Fruit fly (Drosophila melanogaster) whole organism, larva: Measurements from ENCODE around the gene CG32095.

ENCODE experiments used
- noc ChIP-seq: fragments of 200-800 bp; sonication (Bioruptor generic); optimal IDR thresholded peaks from 3 replicates; lab custom pipeline; 2019; ENCODE audit warnings: missing biosample characterization, mild to moderate bottlenecking, missing genetic modification characterization, moderate library complexity

CG32095 gene

DNA sequence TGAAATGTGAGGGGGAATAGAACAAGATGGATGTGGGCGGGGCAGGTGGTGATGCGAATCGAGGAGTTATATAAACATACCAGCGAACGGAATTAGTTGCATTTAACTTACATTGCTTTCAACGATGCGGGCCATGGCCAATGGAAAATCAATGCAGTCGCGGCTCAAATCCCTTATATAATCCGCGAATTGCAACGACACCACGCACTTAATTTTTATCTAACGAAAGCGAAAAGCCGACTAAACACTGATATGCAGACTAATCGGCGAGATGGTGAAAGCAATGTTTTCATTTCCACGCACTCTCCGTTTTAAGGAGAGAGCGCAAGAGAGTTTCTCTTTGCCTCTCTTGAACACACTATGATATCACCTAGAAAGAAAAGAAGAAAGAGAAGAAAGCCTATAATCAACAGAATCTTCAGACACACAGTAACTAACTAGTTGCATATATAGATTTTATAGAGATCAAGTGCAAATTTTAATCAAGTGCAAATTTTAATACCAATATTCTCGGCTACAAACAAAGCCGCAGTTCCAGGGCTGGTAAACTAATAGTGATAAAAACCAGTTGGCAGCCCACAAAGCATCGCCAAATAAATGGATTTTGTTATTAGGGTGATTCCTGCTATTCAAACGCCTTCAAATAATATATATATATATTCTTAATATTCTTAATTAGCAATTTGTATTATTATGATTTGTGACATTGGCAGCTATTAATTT is 3.6 kb downstream of the CG32095 start, which contains the start of the genes CG11597 and CG5946:
Gene CG11597, minus strand, starts transcription at position 553 of the 723 bp plus-strand sequence.
Gene CG5946, minus strand, starts transcription at position 553 of the 723 bp plus-strand sequence.
- no peak for TF ChIP-seq noc (tag; lab: Kevin White, UChicago)

DNA sequence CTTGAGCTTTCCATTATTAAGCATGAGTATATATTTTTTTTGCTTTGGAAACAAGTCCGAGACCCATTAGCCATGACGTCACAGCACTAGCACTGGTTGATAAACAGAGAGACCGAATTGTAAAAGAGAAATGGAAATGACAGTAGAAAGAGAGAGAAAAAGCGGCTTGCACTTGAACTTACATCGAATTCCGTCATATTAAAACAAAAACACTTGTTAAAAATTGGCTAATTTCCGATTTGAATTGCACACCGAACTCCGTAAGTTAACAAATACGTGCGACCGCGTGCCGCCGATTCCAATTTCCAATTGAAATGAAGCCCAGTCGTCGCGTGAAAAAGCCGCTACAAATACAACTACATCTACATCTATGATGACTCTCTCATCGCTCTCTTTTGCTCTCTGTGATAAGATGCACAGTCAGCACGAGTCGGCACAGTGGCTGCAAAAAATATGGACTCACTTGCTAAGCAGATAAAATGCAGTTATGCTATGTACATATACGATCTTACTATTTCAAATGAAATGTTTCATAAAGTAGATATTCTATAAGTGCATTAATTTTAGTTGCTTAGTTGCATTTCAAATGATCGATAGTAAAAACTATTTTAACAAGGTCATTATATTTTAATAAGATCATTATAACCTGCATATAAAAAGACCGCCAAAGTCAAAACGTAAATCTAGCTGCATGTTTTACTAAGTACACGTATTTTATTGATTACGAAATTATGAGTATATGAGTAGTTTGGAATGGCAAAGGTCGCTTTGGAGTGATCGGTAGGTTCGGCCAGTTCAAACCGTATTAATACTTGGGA is 5.7 kb downstream of the CG32095 start:
- TF ChIP-seq noc (tag; lab: Kevin White, UChicago) = peak; percentile 55

DNA sequence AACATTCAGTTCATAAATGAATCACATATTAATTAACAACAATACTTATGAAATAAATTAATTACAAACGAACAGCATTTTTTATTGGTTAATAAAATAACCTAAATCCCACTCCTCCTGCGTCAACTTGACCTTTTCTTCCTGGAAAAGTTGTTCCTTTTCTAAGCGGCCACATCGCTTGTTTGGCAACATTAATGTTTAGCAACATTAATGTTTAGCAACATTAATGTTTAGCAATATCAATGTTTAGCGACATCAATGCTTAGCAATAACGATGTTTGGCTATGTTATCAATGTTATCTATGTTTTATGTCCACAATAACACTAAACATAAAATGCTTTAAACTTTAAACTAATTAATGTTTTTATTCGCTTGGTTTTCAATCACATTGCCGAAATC is 8.9 kb downstream of the CG32095 start:
- TF ChIP-seq noc (tag; lab: Kevin White, UChicago) = no peak

DNA sequence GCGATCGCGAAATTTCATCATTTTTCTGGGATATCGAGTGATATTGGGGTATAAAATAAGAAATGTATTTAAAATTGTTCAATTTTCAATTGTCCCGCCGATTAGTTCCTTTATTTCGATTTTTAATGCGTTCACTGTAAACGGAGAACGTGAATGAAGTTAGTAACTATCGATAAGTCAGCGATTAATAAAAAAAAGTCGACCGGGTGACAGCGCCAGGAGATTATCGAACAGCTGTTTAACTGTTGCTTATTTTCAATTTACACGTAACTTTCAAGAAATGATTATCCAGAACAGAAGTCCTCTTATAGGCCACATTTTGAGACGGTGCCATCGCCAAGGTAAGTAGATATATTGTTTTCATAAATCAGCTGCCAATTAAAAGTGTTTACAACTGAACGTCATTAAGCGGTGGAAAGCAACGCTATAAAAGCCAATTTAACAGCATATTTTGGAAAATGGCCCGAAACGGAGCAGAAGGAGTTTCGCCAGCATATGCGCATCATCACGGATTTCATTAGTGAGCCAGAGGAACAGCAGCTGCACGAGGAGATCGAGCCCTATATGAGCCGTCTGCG is 10.2 kb downstream of the CG32095 start, which contains the start of gene CG14130:
Gene CG14130, plus strand, starts transcription at position 225 of the 578 bp plus-strand sequence.
- no peak for TF ChIP-seq noc (tag; lab: Kevin White, UChicago)

DNA sequence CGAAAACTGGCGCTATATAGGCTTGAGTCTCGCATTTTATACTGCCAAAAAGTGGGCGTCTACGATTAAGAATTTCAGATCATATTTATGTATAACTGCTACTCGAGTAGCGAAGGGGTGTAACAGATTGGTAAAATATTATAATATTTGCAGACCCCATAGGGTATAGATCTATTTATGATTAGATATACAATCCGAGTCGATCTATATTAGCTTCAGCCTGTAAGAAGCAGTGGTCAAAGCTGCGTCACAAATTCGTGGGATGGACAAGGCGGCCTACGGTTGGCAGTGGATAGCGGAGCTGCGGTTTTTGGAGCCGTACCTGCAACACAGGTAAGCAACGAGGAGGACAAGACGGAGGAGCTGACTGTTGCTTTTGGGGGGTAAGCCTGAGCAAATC is 10.9 kb downstream of the CG32095 start, which contains the start of gene Cubn2:
Gene Cubn2, minus strand, starts transcription at position 101 of the 400 bp plus-strand sequence.
- no peak for TF ChIP-seq noc (tag; lab: Kevin White, UChicago)

DNA sequence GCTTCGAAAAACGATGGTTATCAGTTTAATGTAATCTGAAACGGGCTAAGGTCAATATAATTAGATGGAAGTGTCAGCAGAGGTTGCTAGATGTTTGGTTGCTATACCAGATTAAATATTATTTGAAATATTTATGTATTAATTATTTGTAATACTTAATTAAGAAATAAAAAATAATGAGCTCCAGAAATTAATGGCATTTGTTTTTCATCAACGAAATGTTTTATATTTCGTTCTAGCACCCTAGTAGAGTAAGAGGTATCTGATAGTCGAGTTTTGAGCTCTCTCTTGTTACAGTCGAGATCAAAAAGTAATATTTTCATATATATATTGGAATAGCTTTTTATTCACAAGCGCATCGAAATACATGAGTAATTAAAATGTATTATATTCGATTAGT is 23.9 kb downstream of the CG32095 start:
- no peak for TF ChIP-seq noc (tag; lab: Kevin White, UChicago)

DNA sequence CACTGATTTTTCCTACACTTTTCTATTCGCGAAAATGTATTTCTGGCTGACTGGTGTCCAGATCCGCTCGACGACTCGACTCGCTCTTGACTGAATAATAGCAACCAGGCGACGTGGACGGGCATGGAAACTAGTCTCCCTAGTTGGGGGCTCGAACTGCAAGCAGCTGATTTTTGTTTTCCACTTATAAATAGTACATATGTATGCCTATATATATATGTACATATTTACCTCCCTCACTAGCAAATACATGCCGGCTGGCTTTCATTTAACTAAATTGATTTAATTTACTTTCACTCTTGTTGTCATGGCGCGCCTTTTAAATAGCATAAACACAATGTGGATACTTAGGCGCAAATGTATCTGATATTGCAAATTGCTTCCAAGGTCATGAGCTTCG is 24.8 kb downstream of the CG32095 start, which contains the start of gene Gcat:
Gene Gcat, minus strand, starts transcription at position 101 of the 400 bp plus-strand sequence.
- TF ChIP-seq noc (tag; lab: Kevin White, UChicago) = no peak

DNA sequence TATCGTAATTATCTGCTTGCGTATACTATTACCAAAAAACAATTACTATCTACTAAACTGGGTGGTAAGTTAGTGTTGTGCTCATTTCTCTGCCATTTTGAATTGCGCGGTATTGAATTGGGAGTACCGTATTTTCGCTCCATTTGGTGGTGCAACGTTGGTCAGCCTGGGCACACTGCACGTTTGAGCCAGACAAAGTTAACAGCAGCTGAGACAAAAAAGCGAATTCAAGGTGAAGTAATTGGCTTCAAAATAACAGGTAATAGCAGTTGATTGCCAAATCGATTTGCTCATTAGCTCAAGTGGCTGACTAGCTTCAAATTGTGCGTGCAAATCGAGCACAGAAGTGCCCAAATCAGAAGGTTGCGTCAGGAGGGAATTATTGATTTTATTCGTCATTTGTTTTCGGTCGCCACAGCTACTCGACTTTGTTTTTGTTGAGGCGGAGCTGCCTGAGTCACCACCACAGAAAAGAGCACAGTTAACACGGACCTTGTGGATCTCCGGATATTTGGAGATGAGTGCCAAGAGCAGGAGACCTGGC is 30.0 kb downstream of the CG32095 start, which contains the start of gene Klp68D:
Gene Klp68D, plus strand, starts transcription at position 175 of the 544 bp plus-strand sequence.
- TF ChIP-seq noc (tag; lab: Kevin White, UChicago) = no peak

DNA sequence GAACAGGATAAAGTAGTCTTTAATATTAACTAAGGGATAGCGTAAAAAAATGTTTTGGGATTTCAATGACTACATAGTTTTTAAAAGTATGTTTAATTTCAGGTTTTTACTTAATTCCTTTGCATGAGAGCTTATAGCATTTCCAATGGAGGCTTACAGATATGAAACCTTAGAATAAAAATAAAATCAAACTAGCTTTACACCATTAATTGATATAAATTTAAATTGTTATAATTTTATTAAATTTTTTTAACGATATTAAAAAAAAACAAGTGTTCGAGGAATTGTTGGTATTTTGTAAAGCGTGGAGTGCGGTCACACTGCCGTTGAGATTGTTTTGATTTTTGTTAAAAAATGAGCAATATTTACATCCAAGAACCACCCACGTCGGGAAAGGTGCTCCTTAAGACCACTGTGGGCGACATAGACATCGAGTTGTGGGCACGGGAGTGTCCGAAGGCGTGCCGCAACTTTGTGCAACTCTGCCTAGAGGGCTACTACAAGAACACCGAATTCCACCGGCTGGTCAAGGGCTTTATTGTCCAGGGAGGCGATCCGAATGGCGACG is 32.2 kb downstream of the CG32095 start, which contains the start of the genes twy and CG10907:
Gene twy, minus strand, starts transcription at position 51 of the 568 bp plus-strand sequence.
Gene CG10907, plus strand, starts transcription at position 282 of the 568 bp plus-strand sequence.
- TF ChIP-seq noc (tag; lab: Kevin White, UChicago) = no peak

DNA sequence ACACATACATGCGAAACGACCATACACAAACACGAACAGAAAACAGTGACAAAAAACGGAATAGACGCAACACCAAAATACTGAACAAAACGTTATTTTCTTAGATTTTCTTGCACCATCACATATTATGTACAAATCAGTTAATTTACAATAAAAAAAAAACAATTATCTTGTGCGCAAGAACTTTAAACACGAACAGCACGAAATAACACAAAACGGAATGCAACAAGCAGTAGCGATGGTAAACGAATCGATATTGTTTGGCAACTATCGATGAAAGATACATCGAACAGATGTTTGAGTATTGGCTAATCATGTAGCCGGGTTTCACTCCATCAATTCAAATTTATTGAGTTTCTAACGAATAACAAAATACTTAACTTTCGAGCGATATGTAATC is 35.8 kb downstream of the CG32095 start, which contains the start of gene Pi3K68D:
Gene Pi3K68D, minus strand, starts transcription at position 241 of the 400 bp plus-strand sequence.
- TF ChIP-seq noc (tag; lab: Kevin White, UChicago) = no peak

DNA sequence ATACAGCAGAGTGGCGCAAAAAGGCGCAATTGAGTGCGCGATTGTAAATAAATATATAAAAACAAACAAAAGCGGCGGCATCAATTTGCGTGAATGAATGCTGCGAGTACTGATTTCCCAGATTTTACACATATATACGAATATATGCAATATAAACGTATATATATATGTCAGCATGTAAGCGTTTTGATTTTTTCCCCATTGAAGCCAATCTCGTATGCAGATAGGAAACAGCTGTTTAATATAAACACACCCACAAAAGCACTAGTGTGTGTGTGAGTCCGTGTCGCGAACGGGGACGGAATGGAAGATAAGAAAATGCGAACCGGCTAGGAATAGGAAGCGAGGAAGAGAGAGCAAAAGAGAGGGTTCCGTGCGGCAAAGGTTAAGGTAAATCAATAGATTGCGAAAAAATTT is 36.6 kb downstream of the CG32095 start:
- peak; percentile 29 for TF ChIP-seq noc (tag; lab: Kevin White, UChicago)

DNA sequence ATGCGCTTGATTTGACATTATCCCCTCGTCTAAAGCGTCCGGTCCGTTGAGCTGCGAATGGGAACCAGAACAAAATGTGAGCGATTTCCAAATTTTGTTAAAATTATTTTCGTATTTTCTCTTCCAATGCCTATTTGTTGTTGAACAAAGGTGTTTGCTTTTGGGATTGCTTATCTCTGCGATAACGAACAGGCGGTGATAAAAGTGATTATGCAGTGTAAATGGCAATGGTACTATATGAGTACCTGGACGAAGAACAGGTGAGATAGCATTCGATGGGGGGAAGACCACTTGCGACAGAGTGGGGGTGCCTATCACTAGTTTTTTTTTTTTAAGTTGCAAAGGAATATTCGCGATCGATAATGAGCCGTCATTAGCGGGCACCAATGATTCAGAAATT is 37.3 kb downstream of the CG32095 start:
- TF ChIP-seq noc (tag; lab: Kevin White, UChicago) = no peak

DNA sequence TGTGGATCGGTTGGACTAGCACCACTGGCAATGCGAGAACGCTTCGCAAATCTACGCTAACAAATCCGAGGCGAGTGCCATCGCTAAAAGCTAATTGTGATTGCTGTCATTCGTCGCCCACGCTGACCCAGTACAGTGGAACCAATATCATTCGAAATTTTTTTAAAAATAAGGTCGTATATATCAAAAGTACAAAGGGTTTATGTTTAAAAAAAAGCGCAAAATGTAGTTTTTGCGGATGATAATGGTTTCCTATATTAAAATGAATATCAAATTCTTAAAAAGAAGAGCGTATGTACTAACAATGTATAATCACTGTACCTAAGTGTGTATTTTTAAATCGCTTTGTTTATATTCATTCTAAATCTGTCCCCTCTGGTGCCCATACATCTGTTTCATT is 40.2 kb downstream of the CG32095 start:
- peak; percentile 78 for TF ChIP-seq noc (tag; lab: Kevin White, UChicago)

DNA sequence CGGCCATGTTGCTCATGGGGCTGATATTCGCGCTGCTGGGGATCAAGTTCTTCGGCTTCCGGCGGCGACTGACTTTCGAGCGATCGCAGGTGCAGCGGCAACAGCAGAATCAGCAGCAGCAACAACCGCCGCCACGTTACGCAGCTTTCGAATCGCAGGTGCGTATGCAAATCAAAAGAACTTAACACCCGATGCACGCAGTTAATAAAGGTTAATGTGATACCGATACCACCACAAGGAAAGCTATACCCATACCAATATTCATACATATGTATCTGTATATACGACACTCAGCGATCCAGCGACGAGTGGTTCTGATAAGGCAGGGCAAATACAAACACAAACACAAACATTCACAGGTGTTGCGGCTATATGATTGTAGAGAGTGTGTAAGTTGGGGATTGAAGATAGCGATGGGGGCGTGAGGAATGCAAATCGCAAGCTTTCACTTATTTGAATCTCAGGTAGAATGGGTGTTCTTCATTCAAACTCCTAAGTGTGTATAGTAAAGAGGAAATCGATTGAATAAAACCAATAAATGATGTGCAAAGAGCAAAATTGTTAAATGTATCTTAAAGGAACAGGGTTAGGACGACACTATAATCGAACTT is 48.1 kb downstream of the CG32095 start:
- no peak for TF ChIP-seq noc (tag; lab: Kevin White, UChicago)
